Worm (Caenorhabditis elegans) whole organism, L2 larva: ENCODE data around the gene srw-134.

ENCODE experiments used
- aly-2 ChIP-seq: fragments of 150-350 bp; optimal IDR thresholded peaks from 2 replicates; lab custom pipeline; 2014; ENCODE audit warnings: missing biosample characterization, missing genetic modification characterization
- ama-1 ChIP-seq: fragments of 150-350 bp; optimal IDR thresholded peaks from 2 replicates; lab custom pipeline; 2018; ENCODE audit warnings: inconsistent platforms
- blmp-1 ChIP-seq: sonication (generic microtip); optimal IDR thresholded peaks from 2 replicates; lab custom pipeline; 2017; ENCODE audit warnings: missing genetic modification characterization, mild to moderate bottlenecking, missing compliant biosample characterization, antibody characterized with exemption, moderate library complexity; ENCODE audit not compliant: insufficient read depth
- ceh-82 ChIP-seq: fragments of 150-350 bp; optimal IDR thresholded peaks from 2 replicates; lab custom pipeline; 2014; ENCODE audit warnings: missing biosample characterization, missing genetic modification characterization
- fos-1 ChIP-seq: fragments of 150-350 bp; optimal IDR thresholded peaks from 2 replicates; lab custom pipeline; 2014; ENCODE audit warnings: missing biosample characterization, missing genetic modification characterization
- lin-39 ChIP-seq: fragments of 150-350 bp; optimal IDR thresholded peaks from 2 replicates; lab custom pipeline; 2014; ENCODE audit warnings: missing biosample characterization, missing genetic modification reagents, missing genetic modification characterization
- mbf-1 ChIP-seq: sonication (generic microtip); optimal IDR thresholded peaks from 2 replicates; lab custom pipeline; 2017; ENCODE audit warnings: missing biosample characterization, missing genetic modification characterization
- nhr-11 ChIP-seq: fragments of 150-350 bp; optimal IDR thresholded peaks from 2 replicates; lab custom pipeline; 2014; ENCODE audit warnings: missing biosample characterization, missing genetic modification characterization
- nhr-12 ChIP-seq: fragments of 150-350 bp; optimal IDR thresholded peaks from 2 replicates; lab custom pipeline; 2014; ENCODE audit warnings: missing biosample characterization, missing genetic modification characterization
- nhr-77 ChIP-seq: fragments of 150-350 bp; optimal IDR thresholded peaks from 2 replicates; lab custom pipeline; 2014; ENCODE audit warnings: missing biosample characterization, missing genetic modification characterization
- skn-1 ChIP-seq: sonication (generic microtip); optimal IDR thresholded peaks from 2 replicates; lab custom pipeline; 2017; ENCODE audit warnings: missing biosample characterization, missing genetic modification characterization
- snpc-4 ChIP-seq: fragments of 150-350 bp; optimal IDR thresholded peaks from 2 replicates; lab custom pipeline; 2014; ENCODE audit warnings: missing biosample characterization, missing genetic modification characterization

ce11 chrV:4082952-4083351 lies 29.5 kb downstream of the srw-134 start, which contains the start of gene F38H12.5:
- TF ChIP-seq ama-1 (lab: Kevin White, UChicago) (no peak), aly-2 (tag; lab: Kevin White, UChicago) (no peak), fos-1 (no peak), snpc-4 (no peak), mbf-1 (tag; lab: Kevin White, UChicago) (no peak), lin-39 (no peak), blmp-1 (tag; lab: Kevin White, UChicago) (no peak), nhr-11 (no peak), ceh-82 (no peak), nhr-77 (tag; lab: Kevin White, UChicago) (no peak), nhr-12 (no peak), skn-1 (tag; lab: Kevin White, UChicago) (no peak)
